Worm (Caenorhabditis elegans) whole organism, L4/young adult: Measurements from ENCODE around the gene smz-1.

ENCODE experiments used
- W03F9.2 ChIP-seq: fragments of 150-350 bp; optimal IDR thresholded peaks from 2 replicates; lab custom pipeline; 2014; ENCODE audit warnings: missing biosample characterization, missing genetic modification characterization
- dao-5 ChIP-seq: sonication (generic microtip); optimal IDR thresholded peaks from 2 replicates; lab custom pipeline; 2016; ENCODE audit warnings: missing genotype, missing genetic modification characterization, moderate library complexity, missing compliant biosample characterization

- TF ChIP-seq W03F9.2 (tag; lab: Kevin White, UChicago) (no peak), dao-5 (tag; lab: Kevin White, UChicago) (no peak)
These were observed 13.5 kb downstream of the smz-1 start, which contains the start of gene igdb-2 for ce11 chrIV:12468359-12468758.
